Worm (Caenorhabditis elegans) whole organism, L4 larva: Measurements from ENCODE around the gene osg-1.

Experiments
- R02D3.7 ChIP-seq: fragments of 150-350 bp; sonication (generic microtip); optimal IDR thresholded peaks from 3 replicates; lab custom pipeline; 2014; ENCODE audit warnings: missing biosample characterization, missing genetic modification characterization
- T20F7.1 ChIP-seq: fragments of 200-800 bp; sonication (Bioruptor generic); optimal IDR thresholded peaks from 2 replicates; lab custom pipeline; 2018; ENCODE audit warnings: mild to moderate bottlenecking, missing genetic modification characterization, missing compliant biosample characterization
- T26A8.4 ChIP-seq: fragments of 200-800 bp; sonication (Bioruptor generic); IDR thresholded peaks from 2 replicates; pipeline ENCODE4 v1.3.6; 2022; ENCODE audit warnings: missing genetic modification characterization, missing compliant biosample characterization
- Y5F2A.4 ChIP-seq: fragments of 200-800 bp; sonication (Bioruptor generic); optimal IDR thresholded peaks from 2 replicates; lab custom pipeline; 2018; ENCODE audit warnings: mild to moderate bottlenecking, missing genetic modification characterization, missing compliant biosample characterization
- ZK337.2 ChIP-seq: fragments of 200-800 bp; sonication (Bioruptor generic); IDR thresholded peaks from 2 replicates; pipeline ENCODE4 v1.3.6; 2022; ENCODE audit warnings: missing genetic modification reagents, missing genetic modification characterization, missing compliant biosample characterization
- aha-1 ChIP-seq: fragments of 150-350 bp; peaks from one replicate; lab custom pipeline; 2014; ENCODE audit warnings: missing biosample characterization, missing genetic modification characterization
- aly-2 ChIP-seq: sonication (generic microtip); optimal IDR thresholded peaks from 2 replicates; lab custom pipeline; 2018; ENCODE audit warnings: missing biosample characterization, missing genetic modification characterization
- ama-1 ChIP-seq: fragments of 150-350 bp; optimal IDR thresholded peaks from 2 replicates; lab custom pipeline; 2014; ENCODE audit warnings: inconsistent platforms, mixed read lengths
- arid-1 ChIP-seq: fragments of 200-800 bp; sonication (Bioruptor generic); conservative IDR thresholded peaks from 2 replicates; pipeline ENCODE4 v1.3.6; 2022; ENCODE audit warnings: missing genetic modification reagents, missing genetic modification characterization, missing compliant biosample characterization
- cey-2 ChIP-seq: sonication (generic microtip); optimal IDR thresholded peaks from 3 replicates; lab custom pipeline; 2017; ENCODE audit warnings: missing genetic modification characterization, mild to moderate bottlenecking, missing compliant biosample characterization, antibody characterized with exemption, borderline replicate concordance; ENCODE audit not compliant: insufficient read depth
- daf-12 ChIP-seq: fragments of 150-350 bp; optimal IDR thresholded peaks from 2 replicates; lab custom pipeline; 2014; ENCODE audit warnings: missing biosample characterization, missing genetic modification reagents, missing genetic modification characterization
- daf-16 ChIP-seq, 3 experiments: sonication (generic microtip); optimal IDR thresholded peaks; 2 replicates each; lab custom pipeline; 2016 to 2017; ENCODE audit warnings: missing genetic modification characterization in 3 of 3, missing genetic modification reagents in 3 of 3, mild to moderate bottlenecking in 2 of 3, missing compliant biosample characterization in 2 of 3, missing biosample characterization in 1 of 3, moderate library complexity in 1 of 3
- dmd-6 ChIP-seq: fragments of 200-800 bp; sonication (Bioruptor generic); IDR thresholded peaks from 2 replicates; pipeline ENCODE4 v1.3.6; 2022; ENCODE audit warnings: missing genetic modification reagents, missing genetic modification characterization, missing compliant biosample characterization
- dmd-8 ChIP-seq: fragments of 200-800 bp; sonication (Bioruptor generic); IDR thresholded peaks from 2 replicates; pipeline ENCODE4 v1.3.6; 2022; ENCODE audit warnings: missing genetic modification characterization, missing compliant biosample characterization
- dmd-9 ChIP-seq: fragments of 200-800 bp; sonication (Bioruptor generic); IDR thresholded peaks from 2 replicates; pipeline ENCODE4 v1.3.6; 2022; ENCODE audit warnings: missing genetic modification reagents, missing genetic modification characterization, missing compliant biosample characterization
- fkh-10 ChIP-seq: fragments of 150-350 bp; optimal IDR thresholded peaks from 2 replicates; lab custom pipeline; 2014; ENCODE audit warnings: missing biosample characterization, missing genetic modification reagents, missing genetic modification characterization
- hlh-11 ChIP-seq: fragments of 200-800 bp; sonication (Bioruptor generic); optimal IDR thresholded peaks from 2 replicates; lab custom pipeline; 2018; ENCODE audit warnings: mild to moderate bottlenecking, missing genetic modification characterization, missing compliant biosample characterization
- hlh-30 ChIP-seq: sonication (generic microtip); optimal IDR thresholded peaks from 2 replicates; lab custom pipeline; 2017; ENCODE audit warnings: antibody characterized with exemption, mild to moderate bottlenecking, missing genetic modification characterization, missing compliant biosample characterization; ENCODE audit not compliant: insufficient read depth
- hmg-1.1 ChIP-seq: fragments of 200-800 bp; sonication (Bioruptor generic); IDR thresholded peaks from 2 replicates; pipeline ENCODE4 v1.3.6; 2022; ENCODE audit warnings: missing genetic modification reagents, missing genetic modification characterization, missing compliant biosample characterization
- lim-7 ChIP-seq: fragments of 200-800 bp; sonication (Bioruptor generic); IDR thresholded peaks from 2 replicates; pipeline ENCODE4 v1.3.6; 2022; ENCODE audit warnings: missing genetic modification characterization, missing compliant biosample characterization
- lin-13 ChIP-seq: fragments of 150-350 bp; optimal IDR thresholded peaks from 2 replicates; lab custom pipeline; 2014; ENCODE audit warnings: missing biosample characterization, missing genetic modification reagents, missing genetic modification characterization
- lin-29 ChIP-seq: fragments of 200-800 bp; sonication (Bioruptor generic); IDR thresholded peaks from 2 replicates; pipeline ENCODE4 v1.3.6; 2022; ENCODE audit warnings: missing genetic modification reagents, missing genetic modification characterization, missing compliant biosample characterization
- lsy-2 ChIP-seq, 2 experiments: fragments of 150-350 bp in 1 of 2; sonication (generic microtip) in 1 of 2; optimal IDR thresholded peaks; 2 replicates each; lab custom pipeline; 2014 to 2017; ENCODE audit warnings: missing biosample characterization in 2 of 2, missing genetic modification characterization in 2 of 2
- mdl-1 ChIP-seq, 2 experiments: fragments of 150-350 bp in 1 of 2; sonication (generic microtip) in 1 of 2; optimal IDR thresholded peaks; 2 replicates each; lab custom pipeline; 2014 to 2017; ENCODE audit warnings: missing biosample characterization in 2 of 2, missing genetic modification characterization in 2 of 2
- mep-1 ChIP-seq: fragments of 150-350 bp; sonication (generic microtip); optimal IDR thresholded peaks from 3 replicates; lab custom pipeline; 2014; ENCODE audit warnings: missing biosample characterization, missing genetic modification characterization
- mes-2 ChIP-seq: sonication (generic microtip); optimal IDR thresholded peaks from 2 replicates; lab custom pipeline; 2016; ENCODE audit warnings: missing genotype, mild to moderate bottlenecking, missing genetic modification characterization, missing compliant biosample characterization; ENCODE audit not compliant: poor library complexity, severe bottlenecking
- nhr-10 ChIP-seq: fragments of 150-350 bp; optimal IDR thresholded peaks from 2 replicates; lab custom pipeline; 2014; ENCODE audit warnings: missing biosample characterization, missing genetic modification characterization
- nhr-102 ChIP-seq: sonication (generic microtip); optimal IDR thresholded peaks from 2 replicates; lab custom pipeline; 2016; ENCODE audit warnings: mild to moderate bottlenecking, missing genetic modification characterization, moderate library complexity, missing compliant biosample characterization
- nhr-111 ChIP-seq: fragments of 200-800 bp; sonication (Bioruptor generic); optimal IDR thresholded peaks from 2 replicates; lab custom pipeline; 2018; ENCODE audit warnings: mild to moderate bottlenecking, missing genetic modification characterization, missing compliant biosample characterization
- nhr-41 ChIP-seq: fragments of 200-800 bp; sonication (Bioruptor generic); IDR thresholded peaks from 2 replicates; pipeline ENCODE4 v1.3.6; 2022; ENCODE audit warnings: missing genetic modification reagents, missing genetic modification characterization, missing compliant biosample characterization
- nhr-42 ChIP-seq: fragments of 200-800 bp; sonication (Bioruptor generic); IDR thresholded peaks from 2 replicates; pipeline ENCODE4 v1.3.6; 2022; ENCODE audit warnings: missing genetic modification characterization, missing compliant biosample characterization
- php-3 ChIP-seq: fragments of 200-800 bp; sonication (Bioruptor generic); IDR thresholded peaks from 2 replicates; pipeline ENCODE4 v1.3.6; 2022; ENCODE audit warnings: missing genetic modification reagents, missing genetic modification characterization, missing compliant biosample characterization
- pqm-1 ChIP-seq: sonication (generic microtip); optimal IDR thresholded peaks from 2 replicates; lab custom pipeline; 2017; ENCODE audit warnings: missing biosample characterization, missing genetic modification characterization
- rbr-2 ChIP-seq: sonication (generic microtip); optimal IDR thresholded peaks from 2 replicates; lab custom pipeline; 2016; ENCODE audit warnings: missing genotype, missing genetic modification characterization, missing compliant biosample characterization
- saeg-2 ChIP-seq: fragments of 200-800 bp; sonication (Bioruptor generic); IDR thresholded peaks from 2 replicates; pipeline ENCODE4 v1.3.6; 2022; ENCODE audit warnings: missing genetic modification reagents, missing genetic modification characterization, missing compliant biosample characterization
- sdz-12 ChIP-seq: fragments of 200-800 bp; sonication (Bioruptor generic); optimal IDR thresholded peaks from 2 replicates; lab custom pipeline; 2018; ENCODE audit warnings: mild to moderate bottlenecking, missing genetic modification characterization, missing compliant biosample characterization
- tra-1 ChIP-seq: fragments of 200-800 bp; sonication (Bioruptor generic); IDR thresholded peaks from 2 replicates; pipeline ENCODE4 v1.3.6; 2022; ENCODE audit warnings: missing genetic modification reagents, missing genetic modification characterization, missing compliant biosample characterization
- unc-62 ChIP-seq, 3 experiments: fragments of 150-350 bp in 1 of 3; sonication (generic microtip); optimal IDR thresholded peaks in 2 of 3; peaks in 1 of 3; 1 replicate in 1 of 3; 2 replicates in 2 of 3; lab custom pipeline; 2014 to 2017; ENCODE audit warnings: missing biosample characterization in 3 of 3, missing genetic modification characterization in 3 of 3, missing genetic modification reagents in 3 of 3, missing genotype in 1 of 3
- zfp-3 ChIP-seq: fragments of 200-800 bp; sonication (Bioruptor generic); conservative IDR thresholded peaks from 2 replicates; pipeline ENCODE4 v1.3.6; 2022; ENCODE audit warnings: missing genetic modification reagents, missing genetic modification characterization, missing compliant biosample characterization
- ztf-11 ChIP-seq: fragments of 150-350 bp; optimal IDR thresholded peaks from 2 replicates; lab custom pipeline; 2014; ENCODE audit warnings: missing biosample characterization, missing genetic modification characterization

osg-1 gene

DNA sequence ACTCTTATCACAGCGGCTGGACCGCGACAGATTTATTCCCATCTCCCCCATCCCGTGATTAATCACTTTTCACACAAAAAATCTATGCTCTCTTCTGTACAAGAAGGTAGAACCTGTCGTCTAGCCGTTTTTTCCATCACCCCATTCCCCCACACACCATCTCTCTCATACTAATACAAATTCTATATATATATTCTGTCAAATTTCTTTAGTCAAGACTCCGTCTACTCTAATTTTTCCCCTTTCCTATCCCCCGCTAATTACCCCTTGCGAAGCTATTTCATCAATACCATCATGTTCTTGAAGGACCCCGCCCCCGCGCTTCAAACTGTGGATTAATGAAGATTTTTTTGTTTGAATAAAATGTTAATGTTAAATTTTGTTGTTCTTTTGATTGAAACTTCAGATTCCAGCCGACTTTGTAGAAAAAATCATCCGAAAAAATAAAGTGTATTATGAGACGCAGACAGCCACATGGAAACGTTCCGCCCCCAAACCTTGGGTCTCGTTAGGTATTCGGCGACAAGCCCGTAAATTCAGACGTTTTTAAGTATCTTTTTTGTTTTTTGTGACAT lies 18.8 kb downstream of the osg-1 start:
- TF ChIP-seq lin-29 (no peak), ama-1 (lab: Kevin White, UChicago) (peak; percentile 86), mes-2 (tag; lab: Kevin White, UChicago) (peak; percentile 32), lin-13 (GFP tag; lab: Kevin White, UChicago) (peak; percentile 61), nhr-102 (tag; lab: Kevin White, UChicago) (peak; percentile 44), T20F7.1 (peak; percentile 67), dmd-9 (GFP tag; lab: Robert Waterston, UW) (peak; percentile 50; the same call in 1 of the 2 replicates), dmd-8 (0 out of 2 replicates have a peak, but pooled peaks have one; percentile 33), hlh-30 (tag; lab: Kevin White, UChicago) (peak; percentile 44), Y5F2A.4 (GFP tag; lab: Kevin White, UChicago) (no peak), T26A8.4 (GFP tag; lab: Robert Waterston, UW) (peak; percentile 76), dmd-6 (peak; percentile 7; the same call in 1 of the 2 replicates), R02D3.7 (tag; lab: Kevin White, UChicago) (no peak), daf-12 (tag; lab: Kevin White, UChicago) (no peak), nhr-111 (GFP tag; lab: Kevin White, UChicago) (peak; percentile 50), zfp-3 (GFP tag; lab: Robert Waterston, UW) (peak; percentile 88; the same call in 1 of the 2 replicates), sdz-12 (GFP tag; lab: Kevin White, UChicago) (peak; percentile 10), nhr-42 (peak; percentile 27; the same call in 1 of the 2 replicates), nhr-10 (tag; lab: Kevin White, UChicago) (peak; percentile 76), ZK337.2 (GFP tag; lab: Robert Waterston, UW) (no peak; the same call in 1 of the 2 replicates), hmg-1.1 (GFP tag; lab: Robert Waterston, UW) (no peak), arid-1 (peak; percentile 53; the same call in 1 of the 2 replicates), hlh-11 (tag; lab: Kevin White, UChicago) (peak; percentile 18), pqm-1 (tag; lab: Kevin White, UChicago) (no peak), tra-1 (0 out of 2 replicates have a peak, but pooled peaks have one; percentile 51), unc-62 (GFP tag; optimal IDR thresholded peaks at IDR 0.05 in 1 of 2; lab: Kevin White, UChicago) (no peak), unc-62 (tag; optimal IDR thresholded peaks at IDR 0.05; lab: Kevin White, UChicago) (no peak), lim-7 (GFP tag; lab: Robert Waterston, UW) (peak; percentile 43; the same call in 1 of the 2 replicates), lsy-2 (tag; optimal IDR thresholded peaks at IDR 0.05; lab: Kevin White, UChicago) (peak in 1 of 2 experiments; percentile 52), php-3 (GFP tag; lab: Robert Waterston, UW) (peak; percentile 38), cey-2 (tag; lab: Kevin White, UChicago) (no peak), nhr-41 (no peak), mdl-1 (tag; optimal IDR thresholded peaks at IDR 0.05; lab: Kevin White, UChicago) (peak in 1 of 2 experiments; percentile 18), daf-16 (GFP tag; optimal IDR thresholded peaks at IDR 0.05; lab: Kevin White, UChicago) (no peak), daf-16 (tag; optimal IDR thresholded peaks at IDR 0.05; lab: Kevin White, UChicago) (peak; percentile 32), ztf-11 (tag; lab: Kevin White, UChicago) (no peak), aly-2 (tag; lab: Kevin White, UChicago) (no peak), saeg-2 (GFP tag; lab: Robert Waterston, UW) (0 out of 2 replicates have a peak, but pooled peaks have one; percentile 11), fkh-10 (GFP tag; lab: Kevin White, UChicago) (no peak), mep-1 (tag; lab: Kevin White, UChicago) (peak; percentile 11), rbr-2 (tag; lab: Kevin White, UChicago) (peak; percentile 4), aha-1 (tag; lab: Kevin White, UChicago) (peak; percentile 99)
